Worm (Caenorhabditis elegans): ENCODE measurements around the gene cest-10.

ce11 chrIV:7159586-7159985, 20.8 kb upstream of the cest-10 start:
- TF ChIP-seq fkh-10 (GFP tag; optimal IDR thresholded peaks at IDR 0.05): no peak
- TF ChIP-seq pqm-1 (tag; optimal IDR thresholded peaks at IDR 0.05): no peak
- TF ChIP-seq ets-4 (tag; optimal IDR thresholded peaks at IDR 0.05): no peak
- TF ChIP-seq ceh-24 (tag; optimal IDR thresholded peaks at IDR 0.05): no peak
- TF ChIP-seq dmd-4 (tag; optimal IDR thresholded peaks at IDR 0.05; ENCODE audit: borderline replicate concordance): no peak

Data from whole organism, late embryonic.